Fruit fly (Drosophila melanogaster): ENCODE measurements around the gene CG14086.
A peak's percentile ranks its signal among the peaks of the same experiment; 100 is the strongest.

Gene CG14086

DNA sequence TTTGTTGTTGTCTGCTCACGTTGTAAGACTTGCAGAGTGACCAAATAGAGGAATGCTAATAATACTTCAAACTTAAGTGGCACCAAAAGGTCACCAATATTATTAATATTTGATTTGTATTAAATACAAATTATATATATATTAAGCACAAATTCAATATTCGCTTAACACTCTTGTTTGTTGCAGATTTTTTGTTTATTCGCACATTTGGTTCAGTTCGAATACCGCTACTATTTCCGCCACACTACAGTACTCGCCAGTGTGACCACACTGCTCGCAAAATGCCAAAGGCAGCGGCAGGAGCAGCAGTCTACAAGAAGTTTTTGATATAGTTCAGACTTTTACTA, 11.5 kb upstream of the CG14086 start, which contains the start of gene Max (continued):
- TF ChIP-seq corto (GFP tag; optimal IDR thresholded peaks at IDR 0.05) (no peak), stwl (tag; optimal IDR thresholded peaks at IDR 0.05) (peak; percentile 77), hbn (GFP tag; IDR thresholded peaks at IDR 0.05; ENCODE audit: partially characterized antibody) (no peak), CG2678 (tag; optimal IDR thresholded peaks at IDR 0.05) (peak; percentile 80), MTF-1 (GFP tag; optimal IDR thresholded peaks at IDR 0.05; ENCODE audit: borderline replicate concordance) (peak; percentile 5), Lhr (GFP tag; optimal IDR thresholded peaks at IDR 0.05) (peak; percentile 22), Dek (tag; optimal IDR thresholded peaks at IDR 0.05) (peak; percentile 66), dmrt11E (tag; optimal IDR thresholded peaks at IDR 0.05) (peak; percentile 63), NfI (GFP tag; optimal IDR thresholded peaks at IDR 0.05) (peak; percentile 79), ATbp (GFP tag; optimal IDR thresholded peaks at IDR 0.05) (peak; percentile 0), gsb-n (tag; optimal IDR thresholded peaks at IDR 0.05) (peak; percentile 53), Atf3 (GFP tag; optimal IDR thresholded peaks at IDR 0.05) (no peak), CG12236 (GFP tag; optimal IDR thresholded peaks at IDR 0.05) (no peak), CG2116 (GFP tag; optimal IDR thresholded peaks at IDR 0.05) (peak; percentile 50), MBD-R2 (GFP tag; IDR thresholded peaks at IDR 0.05) (peak; percentile 90), Hey (tag; optimal IDR thresholded peaks at IDR 0.05) (no peak), CG10209 (GFP tag; optimal IDR thresholded peaks at IDR 0.05) (peak; percentile 62), Scr (GFP tag; IDR thresholded peaks at IDR 0.05; ENCODE audit: partially characterized antibody) (0 out of 2 replicates have a peak, but pooled peaks have one; percentile 9), CG34422 (GFP tag; IDR thresholded peaks at IDR 0.05) (peak; percentile 47; the same call in 2 of the 3 replicates), tup (GFP tag; optimal IDR thresholded peaks at IDR 0.05) (no peak), Hr78 (GFP tag; optimal IDR thresholded peaks at IDR 0.05) (peak in 1 of 2 experiments; percentile 96), eyg (GFP tag; optimal IDR thresholded peaks at IDR 0.05) (no peak), bab2 (GFP tag; optimal IDR thresholded peaks at IDR 0.05) (peak; percentile 35), CG13287 (GFP tag; IDR thresholded peaks at IDR 0.05; ENCODE audit: partially characterized antibody) (no peak; the same call in 1 of the 2 replicates), Oli (tag; optimal IDR thresholded peaks at IDR 0.05) (peak; percentile 47), gt (GFP tag; IDR thresholded peaks at IDR 0.05) (no peak), Trl (optimal IDR thresholded peaks at IDR 0.05) (no peak), Trl (GFP tag; optimal IDR thresholded peaks at IDR 0.05) (no peak), unpg (GFP tag; optimal IDR thresholded peaks at IDR 0.05) (peak; percentile 83), CG4617 (GFP tag; optimal IDR thresholded peaks at IDR 0.05; ENCODE audit: borderline replicate concordance) (peak; percentile 87), pan (optimal IDR thresholded peaks at IDR 0.05) (no peak), pan (GFP tag; optimal IDR thresholded peaks at IDR 0.05 in 1 of 2, IDR thresholded peaks at IDR 0.05 in 1 of 2) (peak in 1 of 2 experiments; percentile 83), CG18764 (GFP tag; optimal IDR thresholded peaks at IDR 0.05) (peak; percentile 70), HHEX (GFP tag; optimal IDR thresholded peaks at IDR 0.05) (peak; percentile 39), tap (tag; optimal IDR thresholded peaks at IDR 0.05) (peak; percentile 79), stc (GFP tag; IDR thresholded peaks at IDR 0.05) (peak; percentile 49; the same call in 1 of the 2 replicates), CG3838 (GFP tag; optimal IDR thresholded peaks at IDR 0.05) (peak; percentile 7), toy (GFP tag; IDR thresholded peaks at IDR 0.05) (no peak), YL-1 (GFP tag; optimal IDR thresholded peaks at IDR 0.05) (peak; percentile 92), CG6654 (GFP tag; optimal IDR thresholded peaks at IDR 0.05) (peak; percentile 26), seq (GFP tag; IDR thresholded peaks at IDR 0.05) (peak; percentile 57; the same call in 1 of the 2 replicates), CG9876 (GFP tag; optimal IDR thresholded peaks at IDR 0.05) (no peak), CG12942 (GFP tag; optimal IDR thresholded peaks at IDR 0.05) (peak; percentile 47), Antp (GFP tag; optimal IDR thresholded peaks at IDR 0.05) (no peak), CG5180 (GFP tag; optimal IDR thresholded peaks at IDR 0.05) (no peak), row (GFP tag; IDR thresholded peaks at IDR 0.05) (peak; percentile 89), sens (GFP tag) (peak; percentile 63), CG9932 (GFP tag; IDR thresholded peaks at IDR 0.05) (peak; percentile 81), Sox100B (GFP tag; optimal IDR thresholded peaks at IDR 0.05) (no peak), CG2712 (tag; optimal IDR thresholded peaks at IDR 0.05) (peak; percentile 84), H2.0 (GFP tag; IDR thresholded peaks at IDR 0.05) (peak; percentile 80)

Data from whole organism, embryonic.